Fruit fly (Drosophila melanogaster): ENCODE results near the gene Dtd.
A peak's percentile ranks its signal among the peaks of the same experiment; 100 is the strongest.

The Dtd gene

DNA sequence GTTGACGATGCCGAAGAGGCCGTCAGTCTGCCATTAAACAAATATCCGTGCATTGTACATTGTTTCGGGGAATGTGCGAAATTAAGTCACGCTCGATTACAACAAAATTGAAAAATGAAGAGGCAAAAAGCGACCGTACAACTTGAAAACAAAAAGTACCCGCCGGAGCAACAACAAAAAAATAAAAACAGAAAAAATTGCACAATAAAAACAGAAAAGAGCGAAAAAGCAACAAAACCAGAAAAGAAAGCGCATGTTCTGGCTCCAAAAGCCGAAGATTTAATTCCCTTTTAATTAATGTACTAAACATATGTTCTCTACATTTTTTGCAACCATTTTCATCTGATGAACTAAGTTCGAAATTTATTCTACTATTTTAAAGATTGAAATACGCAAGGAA lies 26.7 kb downstream of the Dtd start (continued):
- TF ChIP-seq topi (GFP tag; optimal IDR thresholded peaks at IDR 0.05) (no peak), CG6276 (GFP tag; optimal IDR thresholded peaks at IDR 0.05) (no peak), Hr39 (GFP tag; optimal IDR thresholded peaks at IDR 0.05) (no peak), CG10631 (GFP tag; optimal IDR thresholded peaks at IDR 0.05) (no peak), Hr4 (GFP tag; optimal IDR thresholded peaks at IDR 0.05) (no peak), CG6808 (GFP tag; optimal IDR thresholded peaks at IDR 0.05) (peak; percentile 36), CG8119 (GFP tag; IDR thresholded peaks at IDR 0.05) (no peak; the same call in 2 of the 3 replicates), Eip75B (GFP tag; optimal IDR thresholded peaks at IDR 0.05) (no peak), acj6 (GFP tag; optimal IDR thresholded peaks at IDR 0.05) (peak; percentile 7), CG3919 (GFP tag; optimal IDR thresholded peaks at IDR 0.05) (peak; percentile 12), CG7368 (GFP tag; optimal IDR thresholded peaks at IDR 0.05) (no peak), Lpt (GFP tag; optimal IDR thresholded peaks at IDR 0.05) (no peak), CG1621 (tag; optimal IDR thresholded peaks at IDR 0.05) (no peak), Sox14 (GFP tag; optimal IDR thresholded peaks at IDR 0.05) (no peak), Smox (GFP tag; optimal IDR thresholded peaks at IDR 0.05) (peak; percentile 11), CG6163 (GFP tag; IDR thresholded peaks at IDR 0.05) (peak; percentile 75), Ets96B (tag; optimal IDR thresholded peaks at IDR 0.05) (peak; percentile 4), Blimp-1 (GFP tag; optimal IDR thresholded peaks at IDR 0.05) (peak; percentile 17), spab (GFP tag; optimal IDR thresholded peaks at IDR 0.05) (peak; percentile 29), CG31627 (GFP tag; optimal IDR thresholded peaks at IDR 0.05) (no peak), Met (GFP tag; optimal IDR thresholded peaks at IDR 0.05) (peak; percentile 35)

DNA sequence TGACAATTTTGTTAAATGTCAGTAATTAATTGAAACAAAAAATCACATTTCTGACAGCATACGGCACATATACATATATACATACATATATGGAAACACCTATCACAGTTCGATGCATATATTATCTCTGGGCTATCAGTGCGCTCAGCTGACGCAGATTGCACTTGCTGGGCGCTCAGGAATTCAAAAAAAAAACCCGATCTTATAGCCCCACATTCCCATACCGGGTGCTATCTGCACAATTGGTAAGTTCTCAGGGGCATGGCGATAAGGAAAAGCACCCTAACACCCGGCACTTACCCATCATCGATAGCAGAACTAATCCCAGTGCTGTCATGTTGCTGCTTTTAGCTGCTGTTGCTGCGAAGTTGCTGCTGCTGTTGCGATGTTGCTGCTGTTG lies 27.4 kb downstream of the Dtd start:
- TF ChIP-seq Sox102F (GFP tag; optimal IDR thresholded peaks at IDR 0.05) (no peak), CG3032 (tag; optimal IDR thresholded peaks at IDR 0.05) (no peak), ss (GFP tag; optimal IDR thresholded peaks at IDR 0.05) (no peak), vri (GFP tag; optimal IDR thresholded peaks at IDR 0.05) (no peak), svp (GFP tag) (peak; percentile 94), CG11902 (GFP tag; optimal IDR thresholded peaks at IDR 0.05) (no peak), Smox (GFP tag; optimal IDR thresholded peaks at IDR 0.05) (no peak), CG6163 (GFP tag; IDR thresholded peaks at IDR 0.05) (0 out of 3 replicates have a peak, but pooled peaks have one; percentile 14), Eip78C (GFP tag) (no peak), Eip93F (GFP tag; optimal IDR thresholded peaks at IDR 0.05) (no peak), CG10669 (GFP tag; optimal IDR thresholded peaks at IDR 0.05) (no peak), Hr4 (GFP tag; optimal IDR thresholded peaks at IDR 0.05) (no peak), CG11762 (GFP tag; optimal IDR thresholded peaks at IDR 0.05; ENCODE audit: insufficient read depth) (no peak), CG6854 (GFP tag; optimal IDR thresholded peaks at IDR 0.05) (no peak)

DNA sequence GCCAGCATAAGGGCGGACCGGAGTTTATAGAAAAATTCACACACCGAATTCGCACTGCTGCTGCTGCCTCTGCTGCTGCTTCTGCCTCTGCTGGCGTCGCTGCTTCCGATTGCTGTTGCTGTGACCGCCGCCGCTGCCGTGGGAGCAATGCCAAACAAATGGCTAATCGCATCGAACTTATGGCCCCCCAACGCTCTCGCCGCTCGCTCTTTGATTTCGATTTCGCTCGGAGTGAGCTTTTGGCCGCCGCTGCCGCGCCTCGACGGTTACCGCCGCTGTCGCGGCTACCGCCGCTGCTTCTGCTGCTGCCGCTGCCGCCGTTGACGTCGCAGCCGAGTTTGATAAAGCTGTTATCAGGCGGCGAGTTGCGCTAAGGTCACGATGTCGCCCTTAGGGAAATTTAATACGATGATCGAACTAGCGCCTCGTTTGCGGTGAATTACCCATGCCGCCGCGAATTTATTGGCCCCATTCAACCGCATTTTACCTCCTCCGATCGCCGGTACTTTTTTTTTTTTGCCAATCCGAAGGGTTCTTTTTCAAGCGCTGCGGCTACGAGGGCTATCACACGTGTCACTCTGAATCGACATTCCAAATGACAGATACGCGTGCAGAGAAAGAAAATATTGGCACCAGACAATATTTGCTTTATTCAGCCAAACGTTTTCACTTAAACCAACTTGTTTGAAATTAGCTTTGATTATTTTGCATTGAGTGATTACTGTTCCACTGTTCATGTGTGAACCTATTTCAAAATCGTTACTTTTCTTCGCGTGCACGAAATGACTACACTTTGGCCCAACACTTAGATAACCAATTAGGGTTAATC lies 28.4 kb downstream of the Dtd start:
- TF ChIP-seq Eip78C (GFP tag) = no peak
- TF ChIP-seq Hr39 (GFP tag; optimal IDR thresholded peaks at IDR 0.05) = peak; percentile 49
- no peak for TF ChIP-seq CG9139 (GFP tag; optimal IDR thresholded peaks at IDR 0.05)
- no peak for TF ChIP-seq CG11294 (GFP tag; IDR thresholded peaks at IDR 0.05)
- TF ChIP-seq CG11762 (GFP tag; optimal IDR thresholded peaks at IDR 0.05; ENCODE audit: insufficient read depth) = no peak
- no peak for TF ChIP-seq salr (GFP tag; optimal IDR thresholded peaks at IDR 0.05)
- TF ChIP-seq esn (GFP tag; optimal IDR thresholded peaks at IDR 0.05) = peak; percentile 27
- TF ChIP-seq net (GFP tag; optimal IDR thresholded peaks at IDR 0.05) = no peak
- no peak for TF ChIP-seq spab (GFP tag; optimal IDR thresholded peaks at IDR 0.05)
- TF ChIP-seq achi (GFP tag; optimal IDR thresholded peaks at IDR 0.05) = no peak
- no peak for TF ChIP-seq dsx (GFP tag; optimal IDR thresholded peaks at IDR 0.05; ENCODE audit: poor library complexity, severe bottlenecking)
- no peak for TF ChIP-seq Eip75B (GFP tag; optimal IDR thresholded peaks at IDR 0.05)
- TF ChIP-seq Met (GFP tag; optimal IDR thresholded peaks at IDR 0.05) = peak; percentile 27
- TF ChIP-seq acj6 (GFP tag; optimal IDR thresholded peaks at IDR 0.05) = no peak
- TF ChIP-seq CG6163 (GFP tag; IDR thresholded peaks at IDR 0.05) = peak; percentile 36; the same call in 1 of the 3 replicates
- peak; percentile 15 for TF ChIP-seq vri (GFP tag; optimal IDR thresholded peaks at IDR 0.05)
- TF ChIP-seq Hr4 (GFP tag; optimal IDR thresholded peaks at IDR 0.05) = no peak
- TF ChIP-seq Hr38 (GFP tag; optimal IDR thresholded peaks at IDR 0.05) = no peak
- no peak for TF ChIP-seq CG6276 (GFP tag; optimal IDR thresholded peaks at IDR 0.05)
- no peak for TF ChIP-seq lz (GFP tag; optimal IDR thresholded peaks at IDR 0.05)
- TF ChIP-seq CG7368 (GFP tag; optimal IDR thresholded peaks at IDR 0.05) = no peak
- TF ChIP-seq fd85E (GFP tag; optimal IDR thresholded peaks at IDR 0.05) = no peak
- no peak for TF ChIP-seq Sox14 (GFP tag; optimal IDR thresholded peaks at IDR 0.05)
- TF ChIP-seq Ets21C (GFP tag; optimal IDR thresholded peaks at IDR 0.05) = no peak
- TF ChIP-seq CG31627 (GFP tag; optimal IDR thresholded peaks at IDR 0.05) = peak; percentile 28
- TF ChIP-seq Sox15 (GFP tag; optimal IDR thresholded peaks at IDR 0.05) = no peak
- TF ChIP-seq cyc (GFP tag; optimal IDR thresholded peaks at IDR 0.05) = peak; percentile 12
- TF ChIP-seq svp (GFP tag) = peak; percentile 96
- TF ChIP-seq Smox (GFP tag; optimal IDR thresholded peaks at IDR 0.05) = no peak
